Fruit fly (Drosophila melanogaster): ENCODE data around the gene RanGAP.

RanGAP gene

dm6 chr2L:19433292-19433691 lies 8.5 kb upstream of the RanGAP start:
- no peak for TF ChIP-seq CTCF (optimal IDR thresholded peaks at IDR 0.05)
- TF ChIP-seq CG8478 (optimal IDR thresholded peaks at IDR 0.05) = no peak

DNA sequence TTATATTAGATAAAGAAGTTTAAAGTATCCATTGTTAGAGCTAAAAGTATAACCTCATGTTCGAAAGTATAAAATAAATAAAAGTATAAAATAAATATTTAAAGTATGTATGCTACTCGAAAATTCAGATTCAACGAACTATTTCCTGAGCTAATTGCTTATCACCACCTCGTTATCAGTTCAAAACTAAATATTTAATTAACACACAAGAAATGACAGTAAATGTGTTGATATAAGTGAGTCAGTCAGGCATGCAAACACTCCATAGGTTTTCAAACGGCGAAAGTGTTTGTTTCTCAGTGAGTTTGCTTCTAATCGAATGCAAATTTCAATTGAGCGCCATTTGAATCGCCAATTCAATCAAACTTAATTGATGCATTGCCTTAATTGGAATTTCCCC lies 7.5 kb upstream of the RanGAP start:
- TF ChIP-seq CG8478 (optimal IDR thresholded peaks at IDR 0.05) (no peak), CTCF (optimal IDR thresholded peaks at IDR 0.05) (no peak)

dm6 chr2L:19438685-19439597 lies 2.8 kb upstream of the RanGAP start:
- TF ChIP-seq CG8478 (optimal IDR thresholded peaks at IDR 0.05) (no peak), CTCF (optimal IDR thresholded peaks at IDR 0.05) (no peak)

dm6 chr2L:19439598-19440230 lies 2.0 kb upstream of the RanGAP start:
- TF ChIP-seq CG8478 (optimal IDR thresholded peaks at IDR 0.05) = no peak
- no peak for TF ChIP-seq CTCF (optimal IDR thresholded peaks at IDR 0.05)

DNA sequence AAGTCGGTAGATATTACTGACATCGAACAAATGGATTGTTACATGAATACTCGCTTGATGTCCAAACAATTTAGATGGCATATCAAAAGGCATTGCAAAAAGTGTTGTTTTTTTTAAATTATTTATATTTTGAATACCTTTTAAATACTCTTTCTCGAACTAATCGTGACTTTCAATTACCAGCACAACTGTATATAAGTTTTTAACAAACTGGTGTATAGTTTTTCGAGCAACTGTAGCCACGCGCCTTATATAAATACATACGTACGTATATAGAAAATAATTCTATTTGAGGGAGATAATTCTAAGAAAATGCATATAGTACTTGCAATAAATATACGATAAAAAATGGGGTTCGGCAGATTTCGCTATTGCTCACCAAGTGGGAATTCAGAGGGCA lies 1.5 kb upstream of the RanGAP start:
- TF ChIP-seq CTCF (optimal IDR thresholded peaks at IDR 0.05) (no peak), CG8478 (optimal IDR thresholded peaks at IDR 0.05) (no peak)

DNA sequence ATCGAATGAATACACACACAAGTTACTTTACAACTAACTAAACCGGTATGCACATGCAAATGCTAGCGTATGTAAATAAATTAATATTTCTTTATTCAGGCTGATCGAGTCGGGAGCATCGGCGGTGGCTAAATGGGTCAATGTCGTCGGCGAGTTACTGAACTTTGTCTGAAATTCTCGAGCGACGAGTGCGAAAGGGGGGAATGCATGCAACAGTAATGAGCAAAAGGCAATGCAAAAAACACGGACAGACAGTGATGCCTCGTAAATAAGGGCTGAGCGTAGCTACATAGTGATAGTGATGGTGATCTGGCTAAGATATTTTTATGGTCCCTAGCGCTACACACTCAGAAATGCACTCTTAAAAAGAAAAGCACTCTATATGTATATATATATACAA lies 1.0 kb upstream of the RanGAP start:
- TF ChIP-seq CTCF (optimal IDR thresholded peaks at IDR 0.05) = no peak
- no peak for TF ChIP-seq CG8478 (optimal IDR thresholded peaks at IDR 0.05)

DNA sequence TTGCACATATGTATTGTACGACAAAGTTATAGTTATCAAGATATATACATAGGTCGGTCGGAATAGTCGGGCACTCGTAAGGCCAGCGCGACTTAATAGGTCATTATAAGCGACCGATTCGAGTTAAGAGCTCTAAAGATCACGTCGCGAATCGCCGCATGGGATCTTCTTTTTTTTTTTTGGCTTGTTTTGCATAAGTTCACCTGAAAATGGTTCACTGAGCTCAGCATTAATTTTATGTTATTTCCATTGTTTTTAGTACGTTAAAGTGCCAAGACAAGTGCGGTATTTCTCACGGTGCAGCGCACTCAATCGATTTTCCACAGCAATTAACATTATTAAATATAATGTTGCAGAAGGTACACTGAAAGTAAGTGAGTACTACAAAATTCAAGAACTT lies 420 bp upstream of the RanGAP start:
- no peak for TF ChIP-seq CTCF (optimal IDR thresholded peaks at IDR 0.05)
- no peak for TF ChIP-seq CG8478 (optimal IDR thresholded peaks at IDR 0.05)

- no peak for TF ChIP-seq CTCF (optimal IDR thresholded peaks at IDR 0.05)
- no peak for TF ChIP-seq CG8478 (optimal IDR thresholded peaks at IDR 0.05)
These were observed 868 bp downstream of the RanGAP start, which contains the start of gene CG10237 for dm6 chr2L:19442627-19443026. TSS of gene CG10237 (minus strand) at chr2L:19442727.

DNA sequence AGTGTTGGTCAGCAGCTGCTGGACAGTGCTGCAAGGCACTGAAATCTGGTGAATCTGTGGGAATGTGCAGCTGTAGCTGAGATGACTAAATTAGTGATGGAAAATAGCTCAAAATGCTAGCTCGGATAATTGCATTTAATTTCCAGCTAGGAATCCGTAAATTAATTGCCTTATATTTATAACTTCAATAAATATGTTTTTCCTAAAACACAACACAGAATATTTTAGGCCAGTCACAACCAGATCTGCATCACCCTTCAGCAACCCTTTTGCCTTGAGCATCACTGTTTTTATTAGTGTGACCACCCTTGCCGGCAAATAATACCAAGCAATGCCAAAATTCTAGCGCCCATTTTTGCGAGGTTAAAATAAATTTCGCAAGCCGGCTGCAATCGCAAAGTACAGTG lies 3.0 kb downstream of the RanGAP start, which contains the start of gene Hs2st:
Gene Hs2st (minus strand): TSS at position 17 of the 407 bp plus-strand sequence.
- TF ChIP-seq CG8478 (optimal IDR thresholded peaks at IDR 0.05) = no peak
- TF ChIP-seq CTCF (optimal IDR thresholded peaks at IDR 0.05) = no peak

DNA sequence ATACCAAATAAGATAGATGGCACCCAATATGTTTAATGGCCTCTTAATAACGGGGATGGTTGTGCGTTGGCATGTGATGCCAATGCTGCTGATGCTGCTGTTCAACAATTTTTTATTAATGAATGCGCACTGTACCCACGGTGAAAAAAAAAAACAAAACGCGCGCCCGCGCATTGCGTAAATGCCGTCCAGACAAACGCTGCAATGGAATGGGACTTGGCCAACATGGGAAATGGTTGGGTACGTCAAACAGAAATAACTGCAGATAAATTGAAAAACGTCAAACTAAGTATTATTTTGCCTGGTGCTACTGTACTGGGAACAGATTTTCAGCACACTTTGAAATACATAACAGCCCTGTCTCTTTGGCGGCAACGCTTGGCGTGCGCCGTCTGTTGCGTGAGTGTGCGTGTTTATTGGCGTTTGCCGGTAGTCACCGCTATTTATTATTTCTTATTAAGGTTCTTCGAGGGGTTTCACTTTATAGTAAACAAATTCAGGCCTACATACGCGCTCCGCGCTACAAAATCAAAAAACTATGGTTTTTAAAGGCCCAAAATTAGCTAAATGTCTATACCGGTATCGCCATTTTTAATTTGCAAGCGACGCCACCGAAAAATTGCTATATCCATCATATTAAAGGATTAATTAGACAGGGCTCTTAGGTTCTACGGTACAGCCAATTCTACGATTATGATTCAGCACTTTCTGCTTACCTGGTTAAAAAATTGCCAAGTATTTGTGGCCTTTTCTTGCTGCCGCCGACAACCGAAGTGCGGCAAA lies 11.0 kb downstream of the RanGAP start:
- no peak for TF ChIP-seq CTCF (optimal IDR thresholded peaks at IDR 0.05)
- TF ChIP-seq CG8478 (optimal IDR thresholded peaks at IDR 0.05) = no peak

- no peak for TF ChIP-seq CG8478 (optimal IDR thresholded peaks at IDR 0.05)
- TF ChIP-seq CTCF (optimal IDR thresholded peaks at IDR 0.05) = peak; percentile 72 to 74
These were observed 11.6 kb downstream of the RanGAP start, which contains the start of gene Top2 for dm6 chr2L:19453381-19453780. TSS of gene Top2 (minus strand) at chr2L:19453490.

DNA sequence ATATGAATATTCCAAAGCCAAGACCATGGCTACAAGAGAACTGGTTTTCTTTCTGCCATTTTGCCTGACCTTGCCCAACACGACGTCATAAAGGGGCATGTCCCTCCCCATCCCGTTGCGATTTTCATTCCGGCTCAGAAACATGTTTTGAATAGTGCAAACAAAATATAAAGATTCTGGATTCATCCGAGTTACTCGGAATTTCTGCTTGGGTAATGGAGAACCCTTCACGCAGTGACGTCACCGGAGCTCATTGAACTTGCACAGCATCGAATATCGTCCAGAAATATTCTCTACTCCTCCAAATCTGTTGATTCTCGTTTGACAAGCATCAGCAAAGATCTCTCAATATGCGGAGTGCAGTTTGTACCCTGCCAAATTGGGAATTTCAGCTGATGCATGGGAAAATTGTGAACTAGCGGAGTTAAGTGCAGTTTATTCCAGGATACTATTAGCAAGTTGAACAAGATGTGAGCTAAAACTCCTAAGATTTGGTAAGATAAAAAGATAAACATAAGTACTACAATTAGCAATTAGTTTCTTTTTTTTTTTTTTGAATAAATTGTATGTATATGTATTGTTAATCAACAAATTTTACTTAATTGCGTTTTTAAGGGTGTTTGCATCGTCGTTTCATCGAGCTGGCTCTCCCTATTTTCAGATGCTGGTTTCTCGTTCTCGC lies 12.5 kb downstream of the RanGAP start, which contains the start of gene CG10026:
Gene CG10026 (plus strand): TSS at position 187 of the 682 bp plus-strand sequence.
- no peak for TF ChIP-seq CG8478 (optimal IDR thresholded peaks at IDR 0.05)
- no peak for TF ChIP-seq CTCF (optimal IDR thresholded peaks at IDR 0.05)

- TF ChIP-seq CTCF (optimal IDR thresholded peaks at IDR 0.05) = no peak
- no peak for TF ChIP-seq CG8478 (optimal IDR thresholded peaks at IDR 0.05)
These were observed 13.4 kb downstream of the RanGAP start for dm6 chr2L:19455209-19455608.

- TF ChIP-seq CTCF (optimal IDR thresholded peaks at IDR 0.05) (no peak), CG8478 (optimal IDR thresholded peaks at IDR 0.05) (no peak)
These were observed 14.0 kb downstream of the RanGAP start for dm6 chr2L:19455723-19456122.
